Fruit fly (Drosophila melanogaster) whole organism, embryonic: ENCODE measurements around the gene CG12766.
A peak's percentile ranks its signal among the peaks of the same experiment; 100 is the strongest.

Experiments used
- CG10209 ChIP-seq: fragments of 200-800 bp; sonication (Bioruptor generic); optimal IDR thresholded peaks from 3 replicates; lab custom pipeline; 2017; ENCODE audit warnings: missing biosample characterization, mild to moderate bottlenecking, missing genetic modification characterization, missing genetic modification reagents
- CG10543 ChIP-seq: fragments of 200-800 bp; sonication (Bioruptor generic); optimal IDR thresholded peaks from 3 replicates; lab custom pipeline; 2017; ENCODE audit warnings: missing biosample characterization, mild to moderate bottlenecking, missing genetic modification characterization, moderate library complexity
- CG11695 ChIP-seq: fragments of 200-800 bp; sonication (Bioruptor generic); IDR thresholded peaks from 3 replicates; pipeline ENCODE4 v1.3.6; 2022; ENCODE audit warnings: missing biosample characterization, missing genetic modification characterization
- CG12104 ChIP-seq: fragments of 200-800 bp; sonication (Bioruptor generic); optimal IDR thresholded peaks from 3 replicates; lab custom pipeline; 2016; ENCODE audit warnings: missing biosample characterization, missing genetic modification characterization
- CG12236 ChIP-seq: fragments of 200-800 bp; sonication (Bioruptor generic); optimal IDR thresholded peaks from 2 replicates; lab custom pipeline; 2016; ENCODE audit warnings: missing biosample characterization, missing genetic modification characterization
- CG13287 ChIP-seq: fragments of 200-800 bp; sonication (Bioruptor generic); IDR thresholded peaks from 2 replicates; pipeline ENCODE4 v1.3.6; 2022; ENCODE audit warnings: missing biosample characterization, missing genetic modification characterization; ENCODE audit not compliant: partially characterized antibody
- CG13296 ChIP-seq: fragments of 200-800 bp; sonication (Bioruptor generic); optimal IDR thresholded peaks from 3 replicates; lab custom pipeline; 2018; ENCODE audit warnings: missing biosample characterization, mild to moderate bottlenecking, missing genetic modification characterization
- CG1602 ChIP-seq: fragments of 200-800 bp; sonication (Bioruptor generic); optimal IDR thresholded peaks from 3 replicates; lab custom pipeline; 2016; ENCODE audit warnings: missing biosample characterization, missing genetic modification characterization
- CG17829 ChIP-seq: fragments of 200-800 bp; optimal IDR thresholded peaks from 2 replicates; lab custom pipeline; 2019; ENCODE audit warnings: missing biosample characterization, mild to moderate bottlenecking, missing genetic modification characterization, moderate library complexity
- CG30403 ChIP-seq: fragments of 200-800 bp; sonication (Bioruptor generic); optimal IDR thresholded peaks from 3 replicates; lab custom pipeline; 2016; ENCODE audit warnings: missing biosample characterization, missing genetic modification characterization
- CG30431 ChIP-seq: fragments of 200-800 bp; sonication (Bioruptor generic); optimal IDR thresholded peaks from 2 replicates; lab custom pipeline; 2017; ENCODE audit warnings: missing biosample characterization, missing genetic modification characterization
- CG31388 ChIP-seq: fragments of 200-800 bp; sonication (Bioruptor generic); optimal IDR thresholded peaks from 2 replicates; lab custom pipeline; 2016; ENCODE audit warnings: missing biosample characterization, missing genetic modification characterization
- CG3281 ChIP-seq: fragments of 200-800 bp; sonication (Bioruptor generic); optimal IDR thresholded peaks from 3 replicates; lab custom pipeline; 2017; ENCODE audit warnings: missing biosample characterization, mild to moderate bottlenecking, missing genetic modification characterization
- CG4360 ChIP-seq: fragments of 200-800 bp; sonication (Bioruptor generic); IDR thresholded peaks from 2 replicates; pipeline ENCODE4 v1.3.6; 2022; ENCODE audit warnings: missing biosample characterization, missing genetic modification characterization
- CG5245 ChIP-seq: fragments of 200-800 bp; sonication (Bioruptor generic); optimal IDR thresholded peaks from 3 replicates; lab custom pipeline; 2016; ENCODE audit warnings: missing biosample characterization, missing genetic modification characterization
- CG7963 ChIP-seq: fragments of 200-800 bp; sonication (Bioruptor generic); IDR thresholded peaks from 3 replicates; pipeline ENCODE4 v1.3.6; 2022; ENCODE audit warnings: missing biosample characterization, missing genetic modification characterization; ENCODE audit not compliant: partially characterized antibody
- CG9932 ChIP-seq: fragments of 200-800 bp; sonication (Bioruptor generic); IDR thresholded peaks from 2 replicates; pipeline ENCODE4 v1.3.6; 2022; ENCODE audit warnings: missing biosample characterization, missing genetic modification characterization
- D ChIP-seq, 2 experiments: fragments of 200-800 bp in 1 of 2; fragments of >200 bp in 1 of 2; sonication (Bioruptor generic) in 1 of 2; optimal IDR thresholded peaks; 2 replicates in 1 of 2; 3 replicates in 1 of 2; lab custom pipeline; 2017; ENCODE audit warnings: mild to moderate bottlenecking in 1 of 2, missing biosample characterization in 1 of 2, missing genetic modification characterization in 1 of 2, missing genetic modification reagents in 1 of 2
- Deaf1 ChIP-seq: fragments of 200-800 bp; optimal IDR thresholded peaks from 3 replicates; lab custom pipeline; 2019; ENCODE audit warnings: missing biosample characterization, mild to moderate bottlenecking, missing genetic modification characterization, moderate library complexity
- Dek ChIP-seq: fragments of 200-800 bp; sonication (Bioruptor generic); optimal IDR thresholded peaks from 3 replicates; lab custom pipeline; 2019; ENCODE audit warnings: missing biosample characterization, mild to moderate bottlenecking, missing genetic modification characterization, moderate library complexity
- Dll ChIP-seq: fragments of 200-800 bp; sonication (Bioruptor generic); IDR thresholded peaks from 4 replicates; pipeline ENCODE4 v1.3.6; 2022; ENCODE audit warnings: missing biosample characterization, missing genetic modification characterization; ENCODE audit not compliant: partially characterized antibody
- Elba2 ChIP-seq: fragments of 200-800 bp; sonication (Bioruptor generic); optimal IDR thresholded peaks from 3 replicates; lab custom pipeline; 2016; ENCODE audit warnings: missing biosample characterization, missing genetic modification characterization
- H2.0 ChIP-seq: fragments of 200-800 bp; sonication (Bioruptor generic); IDR thresholded peaks from 2 replicates; pipeline ENCODE4 v1.3.6; 2022; ENCODE audit warnings: missing biosample characterization, missing genetic modification characterization
- HLH4C ChIP-seq: fragments of 200-800 bp; sonication (Bioruptor generic); IDR thresholded peaks from 3 replicates; pipeline ENCODE4 v1.3.6; 2022; ENCODE audit warnings: missing biosample characterization, missing genetic modification characterization; ENCODE audit not compliant: partially characterized antibody
- Lim3 ChIP-seq: fragments of 200-800 bp; sonication (Bioruptor generic); IDR thresholded peaks from 2 replicates; pipeline ENCODE4 v1.3.6; 2022; ENCODE audit warnings: missing biosample characterization, missing genetic modification characterization
- MBD-R2 ChIP-seq: fragments of 200-800 bp; sonication (Bioruptor generic); IDR thresholded peaks from 2 replicates; pipeline ENCODE4 v1.3.6; 2022; ENCODE audit warnings: missing biosample characterization, missing genetic modification characterization
- Max ChIP-seq: fragments of 200-800 bp; sonication (Bioruptor generic); optimal IDR thresholded peaks from 2 replicates; lab custom pipeline; 2016; ENCODE audit warnings: missing biosample characterization, mild to moderate bottlenecking, missing genetic modification characterization
- Mrtf ChIP-seq: fragments of 200-800 bp; sonication (Bioruptor generic); IDR thresholded peaks from 3 replicates; pipeline ENCODE4 v1.3.6; 2022; ENCODE audit warnings: missing biosample characterization, missing genetic modification characterization
- Oaz ChIP-seq: fragments of 200-800 bp; sonication (Bioruptor generic); IDR thresholded peaks from 2 replicates; pipeline ENCODE4 v1.3.6; 2022; ENCODE audit warnings: missing biosample characterization, missing genetic modification characterization
- PHDP ChIP-seq: fragments of 200-800 bp; sonication (Bioruptor generic); optimal IDR thresholded peaks from 3 replicates; lab custom pipeline; 2018; ENCODE audit warnings: missing biosample characterization, mild to moderate bottlenecking, missing genetic modification characterization, moderate library complexity
- Pdp1 ChIP-seq, 2 experiments: fragments of 200-800 bp; sonication (Bioruptor generic); optimal IDR thresholded peaks; 3 replicates each; lab custom pipeline; 2016; ENCODE audit warnings: missing biosample characterization in 2 of 2, missing genetic modification characterization in 2 of 2, mild to moderate bottlenecking in 1 of 2, moderate library complexity in 1 of 2
- Spps ChIP-seq: fragments of 200-800 bp; sonication (Bioruptor generic); optimal IDR thresholded peaks from 2 replicates; lab custom pipeline; 2018; ENCODE audit warnings: missing biosample characterization, mild to moderate bottlenecking, missing genetic modification characterization
- ato ChIP-seq: fragments of 200-800 bp; sonication (Bioruptor generic); IDR thresholded peaks from 2 replicates; pipeline ENCODE4 v1.3.6; 2022; ENCODE audit warnings: missing biosample characterization, missing genetic modification characterization; ENCODE audit not compliant: partially characterized antibody
- bsh ChIP-seq, 2 experiments: fragments of 200-800 bp; sonication (Bioruptor generic); optimal IDR thresholded peaks; 2 replicates each; lab custom pipeline; 2017 to 2018; ENCODE audit warnings: mild to moderate bottlenecking in 2 of 2, missing biosample characterization in 2 of 2, missing genetic modification characterization in 2 of 2, moderate library complexity in 1 of 2
- cwo ChIP-seq: fragments of 200-800 bp; sonication (Bioruptor generic); optimal IDR thresholded peaks from 3 replicates; lab custom pipeline; 2017; ENCODE audit warnings: missing biosample characterization, missing genetic modification characterization, mild to moderate bottlenecking, moderate library complexity, missing genetic modification reagents
- ewg ChIP-seq: fragments of 200-800 bp; sonication (Bioruptor generic); optimal IDR thresholded peaks from 3 replicates; lab custom pipeline; 2017; ENCODE audit warnings: mild to moderate bottlenecking, missing biosample characterization, missing genetic modification reagents, missing genetic modification characterization
- ftz-f1 ChIP-seq: fragments of 200-800 bp; sonication (Bioruptor generic); optimal IDR thresholded peaks from 2 replicates; lab custom pipeline; 2016; ENCODE audit warnings: missing biosample characterization, missing genetic modification characterization
- grn ChIP-seq: fragments of 200-800 bp; sonication (Bioruptor generic); optimal IDR thresholded peaks from 3 replicates; lab custom pipeline; 2017; ENCODE audit warnings: missing biosample characterization, missing genetic modification characterization
- ind ChIP-seq: fragments of 200-800 bp; sonication (Bioruptor generic); optimal IDR thresholded peaks from 3 replicates; lab custom pipeline; 2016; ENCODE audit warnings: missing biosample characterization, missing genetic modification characterization
- pho ChIP-seq: fragments of 200-800 bp; sonication (Bioruptor generic); optimal IDR thresholded peaks from 2 replicates; lab custom pipeline; 2016; ENCODE audit warnings: missing biosample characterization, missing genetic modification characterization
- pum ChIP-seq: fragments of 200-800 bp; sonication (Bioruptor generic); optimal IDR thresholded peaks from 2 replicates; lab custom pipeline; 2016; ENCODE audit warnings: missing biosample characterization, missing genetic modification characterization
- pzg ChIP-seq: fragments of 200-800 bp; sonication (Bioruptor generic); optimal IDR thresholded peaks from 3 replicates; lab custom pipeline; 2018; ENCODE audit warnings: missing biosample characterization, mild to moderate bottlenecking, missing genetic modification characterization, moderate library complexity
- sima ChIP-seq: fragments of 200-800 bp; sonication (Bioruptor generic); optimal IDR thresholded peaks from 2 replicates; lab custom pipeline; 2016; ENCODE audit warnings: missing biosample characterization, missing genetic modification characterization
- sob ChIP-seq: fragments of 200-800 bp; sonication (Bioruptor generic); IDR thresholded peaks from 2 replicates; pipeline ENCODE4 v1.3.6; 2022; ENCODE audit warnings: missing biosample characterization, missing genetic modification characterization
- sug ChIP-seq: fragments of 200-800 bp; optimal IDR thresholded peaks from 2 replicates; lab custom pipeline; 2019; ENCODE audit warnings: missing biosample characterization, mild to moderate bottlenecking, missing genetic modification characterization, moderate library complexity
- usp ChIP-seq: fragments of >200 bp; optimal IDR thresholded peaks from 2 replicates; lab custom pipeline; 2017; ENCODE audit warnings: missing biosample characterization, missing genetic modification characterization
- wdn ChIP-seq: fragments of 200-800 bp; sonication (Bioruptor generic); IDR thresholded peaks from 2 replicates; pipeline ENCODE4 v1.3.6; 2022; ENCODE audit warnings: missing biosample characterization, missing genetic modification characterization

Gene CG12766

dm6 chr3L:3940075-3940819 lies at the start of gene CG12766 (continued):
- TF ChIP-seq CG11695 (GFP tag; lab: Robert Waterston, UW) (0 out of 3 replicates have a peak, but pooled peaks have one; percentile 19), CG13296 (peak; percentile 5), ftz-f1 (no peak), sug (tag; lab: Kevin White, UChicago) (peak; percentile 28), H2.0 (GFP tag; lab: Robert Waterston, UW) (0 out of 2 replicates have a peak, but pooled peaks have one; percentile 13), CG13287 (GFP tag; lab: Robert Waterston, UW) (peak; percentile 76), Oaz (GFP tag; lab: Robert Waterston, UW) (no peak), PHDP (tag; lab: Kevin White, UChicago) (peak; percentile 22), Deaf1 (tag; lab: Kevin White, UChicago) (no peak), CG3281 (GFP tag; lab: Kevin White, UChicago) (peak; percentile 0)

- TF ChIP-seq CG31388 (no peak), Pdp1 (GFP tag; optimal IDR thresholded peaks at IDR 0.05; lab: Kevin White, UChicago) (no peak), CG10209 (GFP tag; lab: Kevin White, UChicago) (peak; percentile 29), ewg (GFP tag; lab: Kevin White, UChicago) (peak; percentile 37), usp (GFP tag; lab: Kevin White, UChicago) (no peak), CG5245 (GFP tag; lab: Kevin White, UChicago) (no peak), sob (GFP tag; lab: Robert Waterston, UW) (no peak; the same call in 1 of the 2 replicates), Elba2 (GFP tag; lab: Kevin White, UChicago) (no peak), ato (no peak), wdn (GFP tag; lab: Robert Waterston, UW) (no peak), Max (GFP tag; lab: Kevin White, UChicago) (peak; percentile 14), D (optimal IDR thresholded peaks at IDR 0.05; lab: Kevin White, UChicago) (peak; percentile 55), D (GFP tag; optimal IDR thresholded peaks at IDR 0.05; lab: Kevin White, UChicago) (peak; percentile 57), Mrtf (no peak), cwo (GFP tag; lab: Kevin White, UChicago) (no peak), CG30431 (GFP tag; lab: Kevin White, UChicago) (peak; percentile 5), CG10543 (GFP tag; lab: Kevin White, UChicago) (peak; percentile 38), CG7963 (GFP tag; lab: Robert Waterston, UW) (no peak; the same call in 2 of the 3 replicates), CG4360 (GFP tag; lab: Robert Waterston, UW) (no peak), CG12236 (GFP tag; lab: Kevin White, UChicago) (no peak), Spps (tag; lab: Kevin White, UChicago) (no peak), CG12104 (GFP tag; lab: Kevin White, UChicago) (no peak), ind (GFP tag; lab: Kevin White, UChicago) (no peak), Lim3 (GFP tag; lab: Robert Waterston, UW) (0 out of 2 replicates have a peak, but pooled peaks have one; percentile 32), grn (GFP tag; lab: Kevin White, UChicago) (no peak), pho (peak; percentile 34), Dek (tag; lab: Kevin White, UChicago) (no peak), CG17829 (peak; percentile 66), CG9932 (GFP tag; lab: Robert Waterston, UW) (no peak), CG30403 (GFP tag; lab: Kevin White, UChicago) (no peak), sima (no peak), Dll (peak; percentile 68; the same call in 3 of the 4 replicates), bsh (GFP tag; optimal IDR thresholded peaks at IDR 0.05; lab: Kevin White, UChicago) (peak in 1 of 2 experiments; percentile 63), pzg (GFP tag; lab: Kevin White, UChicago) (no peak), CG1602 (GFP tag; lab: Kevin White, UChicago) (peak; percentile 16), pum (no peak), HLH4C (GFP tag; lab: Robert Waterston, UW) (peak; percentile 59), MBD-R2 (GFP tag; lab: Robert Waterston, UW) (no peak)
Measured at dm6 chr3L:3983466-3983946, 43.6 kb upstream of the CG12766 start, which contains the start of gene scrt. Gene scrt (plus strand): TSS chr3L:3983896.
